Fruit fly (Drosophila melanogaster): Measurements from ENCODE around the gene CG11999.

- TF ChIP-seq gl (tag; optimal IDR thresholded peaks at IDR 0.05) (no peak), CG8159 (tag; optimal IDR thresholded peaks at IDR 0.05) (no peak), CG9948 (tag; optimal IDR thresholded peaks at IDR 0.05) (no peak), Pif1A (GFP tag; optimal IDR thresholded peaks at IDR 0.05) (no peak), fd96Ca (GFP tag; IDR thresholded peaks at IDR 0.05) (no peak), CG10348 (GFP tag; IDR thresholded peaks at IDR 0.05) (no peak), Snoo (tag; optimal IDR thresholded peaks at IDR 0.05) (no peak), CG34367 (tag; optimal IDR thresholded peaks at IDR 0.05) (no peak), CG13204 (GFP tag; optimal IDR thresholded peaks at IDR 0.05) (no peak), CG14655 (GFP tag; optimal IDR thresholded peaks at IDR 0.05) (no peak), rn (GFP tag; IDR thresholded peaks at IDR 0.05) (no peak)
Observed at dm6 chr3R:5376612-5377011, 22.1 kb upstream of the CG11999 start, which contains the start of gene 7B2.
